Worm (Caenorhabditis elegans): ENCODE results near the gene R07G3.8.

The R07G3.8 gene

DNA sequence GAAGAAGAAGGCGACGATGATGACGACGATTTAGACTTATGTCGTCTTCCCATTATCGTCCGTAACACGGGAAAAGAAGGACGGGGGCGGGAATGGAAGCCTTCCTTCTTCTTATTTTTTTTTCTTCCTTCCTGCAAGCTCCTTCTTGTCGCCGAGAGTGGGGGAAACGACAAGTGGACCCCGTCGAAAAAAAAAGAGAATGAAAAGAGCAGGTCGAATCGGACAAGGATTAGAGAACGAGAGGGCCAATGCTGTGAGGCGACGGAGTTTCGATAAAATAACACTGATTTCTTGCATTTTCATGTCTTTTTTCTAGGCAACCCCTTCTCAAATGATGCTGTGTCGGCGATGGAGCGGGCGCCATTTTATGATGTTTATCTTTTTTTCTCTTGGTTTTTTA is 30.9 kb upstream of the R07G3.8 start, which contains the start of gene pde-4:
pde-4 (minus strand) TSS at position 76 of the 400 bp plus-strand sequence.
- peak; percentile 66 for TF ChIP-seq egl-5 (tag; optimal IDR thresholded peaks at IDR 0.05)
- TF ChIP-seq mdl-1 (tag; optimal IDR thresholded peaks at IDR 0.05): no peak

DNA sequence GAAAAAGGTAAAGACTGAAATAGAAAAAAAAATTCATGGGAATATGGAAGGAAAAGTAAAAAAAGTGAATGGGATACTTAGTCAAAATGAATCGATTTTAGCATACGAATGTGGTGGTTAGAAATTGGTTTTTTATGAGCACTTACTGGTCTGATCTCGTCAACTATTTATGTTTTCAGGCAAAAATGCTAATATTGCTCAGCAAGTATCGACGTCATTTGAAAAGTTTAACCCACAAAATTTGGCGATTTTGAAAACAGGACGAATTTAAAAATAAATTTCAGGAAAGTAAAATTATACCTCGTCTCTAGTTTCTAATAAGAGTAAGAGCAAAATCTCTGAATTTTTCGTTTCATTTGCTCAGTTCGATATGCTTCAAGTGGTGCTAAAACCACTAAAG is 22.9 kb upstream of the R07G3.8 start:
- TF ChIP-seq ama-1 (optimal IDR thresholded peaks at IDR 0.05): peak; percentile 36
- TF ChIP-seq nhr-43 (tag; optimal IDR thresholded peaks at IDR 0.05; ENCODE audit: poor library complexity, severe bottlenecking): no peak

DNA sequence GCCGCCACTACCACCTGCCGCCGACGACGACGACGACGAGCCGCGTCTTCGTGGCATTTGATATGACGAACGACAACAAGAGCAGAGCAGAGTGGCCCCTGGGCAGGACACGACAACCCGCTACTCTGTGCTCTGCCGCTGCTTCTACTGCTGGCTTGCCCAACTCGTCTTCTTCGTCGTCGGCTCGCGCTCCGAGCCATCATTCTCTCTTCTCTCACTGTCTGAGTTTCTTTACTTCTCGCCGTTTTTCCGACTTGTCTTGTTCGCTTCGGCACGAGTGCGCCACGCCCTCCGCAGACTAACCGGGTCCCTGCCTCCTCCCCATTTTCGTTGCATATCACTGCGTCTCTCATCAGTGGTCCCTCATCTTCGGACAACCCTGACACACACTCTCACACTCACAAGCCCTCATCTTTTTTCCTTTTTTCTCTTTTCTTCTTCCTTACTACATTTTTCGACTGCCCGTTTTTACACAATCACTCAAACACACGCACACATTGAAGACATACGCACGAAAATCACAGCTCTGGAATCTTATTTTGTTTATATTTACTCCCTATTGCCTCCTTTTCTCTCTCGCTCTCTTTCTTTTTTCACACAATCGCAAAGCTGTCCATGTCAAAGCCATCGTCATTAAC is 21.8 kb upstream of the R07G3.8 start:
- TF ChIP-seq nhr-23 (tag; optimal IDR thresholded peaks at IDR 0.05) (no peak), hmg-11 (tag; optimal IDR thresholded peaks at IDR 0.05) (peak; percentile 82), lsy-12 (tag; optimal IDR thresholded peaks at IDR 0.05) (no peak), nhr-67 (tag; optimal IDR thresholded peaks at IDR 0.05) (no peak), nhr-76 (tag; optimal IDR thresholded peaks at IDR 0.05) (no peak), ztf-11 (tag; optimal IDR thresholded peaks at IDR 0.05) (no peak), mml-1 (tag; optimal IDR thresholded peaks at IDR 0.05) (no peak), unc-39 (tag; optimal IDR thresholded peaks at IDR 0.05) (no peak), fkh-10 (GFP tag; optimal IDR thresholded peaks at IDR 0.05) (peak; percentile 73), snpc-4 (tag; optimal IDR thresholded peaks at IDR 0.05) (peak; percentile 38), lin-39 (tag; optimal IDR thresholded peaks at IDR 0.05) (peak; percentile 91), ceh-82 (tag; optimal IDR thresholded peaks at IDR 0.05) (no peak), ceh-9 (tag; optimal IDR thresholded peaks at IDR 0.05) (no peak), mdl-1 (tag; optimal IDR thresholded peaks at IDR 0.05) (peak; percentile 62), ceh-28 (tag; optimal IDR thresholded peaks at IDR 0.05) (peak; percentile 11), jun-1 (tag; optimal IDR thresholded peaks at IDR 0.05) (no peak), nhr-43 (tag; optimal IDR thresholded peaks at IDR 0.05; ENCODE audit: poor library complexity, severe bottlenecking) (no peak), ceh-16 (tag; optimal IDR thresholded peaks at IDR 0.05) (no peak), nhr-237 (tag; optimal IDR thresholded peaks at IDR 0.05) (no peak), fkh-2 (tag; optimal IDR thresholded peaks at IDR 0.05) (no peak), nhr-12 (tag; optimal IDR thresholded peaks at IDR 0.05) (no peak), R02D3.7 (tag; optimal IDR thresholded peaks at IDR 0.05) (no peak), ZK546.5 (tag; optimal IDR thresholded peaks at IDR 0.05) (no peak), eor-1 (tag; optimal IDR thresholded peaks at IDR 0.05) (no peak), elt-1 (tag; optimal IDR thresholded peaks at IDR 0.05) (no peak), nhr-77 (tag; optimal IDR thresholded peaks at IDR 0.05) (no peak), tbx-2 (tag; optimal IDR thresholded peaks at IDR 0.05) (peak; percentile 9), nfya-1 (tag; optimal IDR thresholded peaks at IDR 0.05; ENCODE audit: insufficient read depth) (peak; percentile 88), egl-27 (tag; optimal IDR thresholded peaks at IDR 0.05) (no peak), nhr-11 (tag; optimal IDR thresholded peaks at IDR 0.05) (peak; percentile 60), pha-4 (tag; optimal IDR thresholded peaks at IDR 0.05) (no peak), aly-2 (tag; optimal IDR thresholded peaks at IDR 0.05) (no peak), nhr-28 (tag; optimal IDR thresholded peaks at IDR 0.05) (no peak), ama-1 (optimal IDR thresholded peaks at IDR 0.05) (no peak), lin-15B (tag; optimal IDR thresholded peaks at IDR 0.05) (peak; percentile 8), nhr-25 (tag; optimal IDR thresholded peaks at IDR 0.05) (no peak), pqm-1 (tag; optimal IDR thresholded peaks at IDR 0.05) (no peak), daf-12 (tag; optimal IDR thresholded peaks at IDR 0.05) (no peak), ztf-4 (tag; optimal IDR thresholded peaks at IDR 0.05) (no peak), elt-3 (tag; optimal IDR thresholded peaks at IDR 0.05) (no peak), sea-2 (GFP tag; optimal IDR thresholded peaks at IDR 0.05) (no peak), unc-62 (GFP tag; optimal IDR thresholded peaks at IDR 0.05) (peak; percentile 84), egl-5 (tag; optimal IDR thresholded peaks at IDR 0.05) (peak; percentile 67), fos-1 (tag; optimal IDR thresholded peaks at IDR 0.05) (no peak), skn-1 (tag; optimal IDR thresholded peaks at IDR 0.05) (peak; percentile 35), elt-2 (tag; optimal IDR thresholded peaks at IDR 0.05) (no peak), zag-1 (tag; optimal IDR thresholded peaks at IDR 0.05) (no peak)
